Fruit fly (Drosophila melanogaster): ENCODE measurements around the gene mub.

The mub gene

DNA sequence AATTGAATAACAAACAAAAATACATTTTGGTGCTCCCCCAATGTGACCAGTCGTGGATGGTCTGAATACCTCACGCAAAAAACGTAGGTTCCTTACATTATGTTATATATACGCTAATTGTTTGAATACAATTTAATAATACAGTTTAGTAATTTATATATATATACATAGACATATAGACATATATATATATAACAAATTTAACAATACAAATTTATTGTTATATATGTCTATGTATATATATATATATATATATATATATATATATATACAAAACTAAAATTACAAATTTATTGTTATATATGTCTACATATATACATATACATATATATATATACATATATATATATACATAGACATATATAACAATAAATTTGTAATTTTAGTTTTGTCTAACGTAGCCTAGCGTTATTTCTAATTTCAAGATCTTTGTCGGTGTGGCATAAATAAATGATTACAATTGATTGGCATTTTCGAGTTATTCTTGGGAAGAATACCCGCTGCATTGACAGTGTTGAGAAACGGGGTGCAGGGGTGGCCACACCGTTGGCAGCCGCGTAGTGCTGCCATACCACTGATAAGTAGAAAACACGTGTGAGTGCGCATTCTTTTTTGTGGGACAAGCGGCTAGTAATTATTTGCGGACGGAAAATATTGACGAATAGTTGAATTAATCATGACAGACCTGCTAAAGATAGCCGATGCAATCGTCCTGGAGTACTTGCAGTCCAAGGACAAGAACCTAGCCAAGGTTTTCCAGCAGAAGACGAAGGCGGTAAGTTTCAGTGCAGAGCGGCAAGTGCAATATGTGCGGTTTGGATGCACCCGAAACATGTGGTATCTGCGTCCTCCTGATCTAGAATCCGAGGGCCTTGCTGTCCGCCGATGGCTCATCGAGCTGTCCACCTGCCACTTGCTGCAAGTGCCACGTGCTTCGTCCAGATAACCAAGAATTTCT lies 12.1 kb upstream of the mub start, which contains the start of the genes CG7148 and Nopp140 (continued):
- TF ChIP-seq ewg (GFP tag; optimal IDR thresholded peaks at IDR 0.05) (peak; percentile 38), gfzf (GFP tag; optimal IDR thresholded peaks at IDR 0.05) (peak; percentile 46), CG34224 (GFP tag; IDR thresholded peaks at IDR 0.05; ENCODE audit: partially characterized antibody) (peak; percentile 32; the same call in 1 of the 3 replicates), sna (GFP tag; IDR thresholded peaks at IDR 0.05; ENCODE audit: partially characterized antibody) (no peak), CG3726 (GFP tag; IDR thresholded peaks at IDR 0.05) (no peak), nom (GFP tag; optimal IDR thresholded peaks at IDR 0.05) (peak; percentile 46), CG2199 (GFP tag; IDR thresholded peaks at IDR 0.05) (0 out of 3 replicates have a peak, but pooled peaks have one; percentile 16), CG2889 (GFP tag; IDR thresholded peaks at IDR 0.05) (0 out of 3 replicates have a peak, but pooled peaks have one; percentile 43), CG42726 (GFP tag; IDR thresholded peaks at IDR 0.05; ENCODE audit: partially characterized antibody) (peak; percentile 35; the same call in 1 of the 2 replicates), gce (GFP tag; IDR thresholded peaks at IDR 0.05) (0 out of 3 replicates have a peak, but pooled peaks have one; percentile 48), pros (GFP tag; optimal IDR thresholded peaks at IDR 0.05) (no peak), CG3163 (GFP tag; optimal IDR thresholded peaks at IDR 0.05) (peak; percentile 38), CG17912 (GFP tag; optimal IDR thresholded peaks at IDR 0.05) (peak; percentile 78), CG13775 (GFP tag; optimal IDR thresholded peaks at IDR 0.05) (peak; percentile 54), CG4328 (GFP tag; optimal IDR thresholded peaks at IDR 0.05) (peak; percentile 1), gsb (GFP tag; IDR thresholded peaks at IDR 0.05) (no peak), so (GFP tag; IDR thresholded peaks at IDR 0.05) (0 out of 3 replicates have a peak, but pooled peaks have one; percentile 55), Kr (GFP tag; optimal IDR thresholded peaks at IDR 0.05) (no peak), CG7271 (tag; optimal IDR thresholded peaks at IDR 0.05) (no peak), CG1792 (GFP tag; optimal IDR thresholded peaks at IDR 0.05) (peak; percentile 10), gem (tag; optimal IDR thresholded peaks at IDR 0.05) (peak; percentile 72), odd (GFP tag; optimal IDR thresholded peaks at IDR 0.05) (no peak), run (tag; optimal IDR thresholded peaks at IDR 0.05) (no peak), E2f2 (GFP tag; IDR thresholded peaks at IDR 0.05) (peak; percentile 55), prd (optimal IDR thresholded peaks at IDR 0.05) (no peak), prd (GFP tag; IDR thresholded peaks at IDR 0.05) (peak; percentile 69), Chrac-16 (GFP tag; optimal IDR thresholded peaks at IDR 0.05) (peak; percentile 60), Gug (GFP tag; IDR thresholded peaks at IDR 0.05) (peak; percentile 68; the same call in 3 of the 4 replicates), HHEX (GFP tag; optimal IDR thresholded peaks at IDR 0.05) (peak; percentile 47), Xrp1 (GFP tag; IDR thresholded peaks at IDR 0.05) (peak; percentile 69), Ets65A (GFP tag) (peak; percentile 95), CG17612 (GFP tag; IDR thresholded peaks at IDR 0.05) (peak; percentile 65; the same call in 1 of the 2 replicates), bowl (GFP tag; IDR thresholded peaks at IDR 0.05) (0 out of 2 replicates have a peak, but pooled peaks have one; percentile 25), HLH3B (GFP tag; IDR thresholded peaks at IDR 0.05) (peak; percentile 41; the same call in 1 of the 2 replicates), CG1233 (GFP tag; optimal IDR thresholded peaks at IDR 0.05) (peak; percentile 47), inv (GFP tag; IDR thresholded peaks at IDR 0.05; ENCODE audit: partially characterized antibody) (no peak), ro (GFP tag; IDR thresholded peaks at IDR 0.05) (no peak; the same call in 1 of the 2 replicates), chinmo (GFP tag; IDR thresholded peaks at IDR 0.05; ENCODE audit: partially characterized antibody) (peak; percentile 78; the same call in 1 of the 4 replicates), Hand (GFP tag; optimal IDR thresholded peaks at IDR 0.05) (peak; percentile 10), CG7928 (GFP tag; optimal IDR thresholded peaks at IDR 0.05) (peak; percentile 30), CG14965 (GFP tag; optimal IDR thresholded peaks at IDR 0.05; ENCODE audit: borderline replicate concordance) (no peak), CG9797 (GFP tag; optimal IDR thresholded peaks at IDR 0.05) (peak; percentile 14), eve (GFP tag; optimal IDR thresholded peaks at IDR 0.05) (no peak), p53 (GFP tag; optimal IDR thresholded peaks at IDR 0.05) (peak; percentile 40), CG11093 (GFP tag; IDR thresholded peaks at IDR 0.05) (no peak), CG8290 (GFP tag; optimal IDR thresholded peaks at IDR 0.05) (peak; percentile 32), CG8290 (tag; optimal IDR thresholded peaks at IDR 0.05) (peak in 1 of 2 experiments; percentile 94), hb (GFP tag; IDR thresholded peaks at IDR 0.05; ENCODE audit: partially characterized antibody) (no peak)

Data from whole organism, embryonic.